Worm (Caenorhabditis elegans) whole organism, L2 larva: ENCODE measurements around the gene nfm-1.

Experiments used
- C34F6.9 ChIP-seq: fragments of 150-350 bp; optimal IDR thresholded peaks from 2 replicates; lab custom pipeline; 2014; ENCODE audit warnings: missing biosample characterization, missing genetic modification characterization
- F13H6.1 ChIP-seq: sonication (generic microtip); optimal IDR thresholded peaks from 2 replicates; lab custom pipeline; 2016; ENCODE audit warnings: missing genetic modification characterization, missing compliant biosample characterization
- R02D3.7 ChIP-seq: fragments of 150-350 bp; optimal IDR thresholded peaks from 2 replicates; lab custom pipeline; 2014; ENCODE audit warnings: missing biosample characterization, missing genetic modification characterization
- Y55F3AM.14 ChIP-seq: fragments of 200-800 bp; sonication (Bioruptor generic); optimal IDR thresholded peaks from 2 replicates; lab custom pipeline; 2018; ENCODE audit warnings: mild to moderate bottlenecking, missing genetic modification characterization, missing compliant biosample characterization
- ZK546.5 ChIP-seq: sonication (generic microtip); optimal IDR thresholded peaks from 2 replicates; lab custom pipeline; 2017; ENCODE audit warnings: missing biosample characterization, missing genetic modification characterization
- alr-1 ChIP-seq: fragments of 150-350 bp; optimal IDR thresholded peaks from 2 replicates; lab custom pipeline; 2014; ENCODE audit warnings: missing biosample characterization, missing genetic modification characterization
- aly-2 ChIP-seq: fragments of 150-350 bp; optimal IDR thresholded peaks from 2 replicates; lab custom pipeline; 2014; ENCODE audit warnings: missing biosample characterization, missing genetic modification characterization
- ama-1 ChIP-seq: fragments of 150-350 bp; optimal IDR thresholded peaks from 2 replicates; lab custom pipeline; 2018; ENCODE audit warnings: inconsistent platforms
- blmp-1 ChIP-seq: sonication (generic microtip); optimal IDR thresholded peaks from 2 replicates; lab custom pipeline; 2017; ENCODE audit warnings: missing genetic modification characterization, mild to moderate bottlenecking, missing compliant biosample characterization, antibody characterized with exemption, moderate library complexity; ENCODE audit not compliant: insufficient read depth
- ceh-16 ChIP-seq: fragments of 150-350 bp; optimal IDR thresholded peaks from 2 replicates; lab custom pipeline; 2014; ENCODE audit warnings: missing biosample characterization, missing genetic modification characterization
- ceh-82 ChIP-seq: fragments of 150-350 bp; optimal IDR thresholded peaks from 2 replicates; lab custom pipeline; 2014; ENCODE audit warnings: missing biosample characterization, missing genetic modification characterization
- crh-2 ChIP-seq: sonication (generic microtip); optimal IDR thresholded peaks from 2 replicates; lab custom pipeline; 2017; ENCODE audit warnings: missing biosample characterization, missing genetic modification characterization
- dmd-4 ChIP-seq: sonication (generic microtip); optimal IDR thresholded peaks from 2 replicates; lab custom pipeline; 2017; ENCODE audit warnings: missing biosample characterization, missing genetic modification characterization
- egl-27 ChIP-seq: sonication (generic microtip); optimal IDR thresholded peaks from 3 replicates; lab custom pipeline; 2017; ENCODE audit warnings: missing biosample characterization, missing genetic modification reagents, missing genetic modification characterization
- elt-1 ChIP-seq: fragments of 150-350 bp; optimal IDR thresholded peaks from 2 replicates; lab custom pipeline; 2014; ENCODE audit warnings: missing biosample characterization, missing genetic modification characterization
- elt-3 ChIP-seq: sonication (generic microtip); optimal IDR thresholded peaks from 2 replicates; lab custom pipeline; 2017; ENCODE audit warnings: missing biosample characterization, missing genetic modification characterization
- fos-1 ChIP-seq: fragments of 150-350 bp; optimal IDR thresholded peaks from 2 replicates; lab custom pipeline; 2014; ENCODE audit warnings: missing biosample characterization, missing genetic modification characterization
- gmeb-1 ChIP-seq: fragments of 150-350 bp; optimal IDR thresholded peaks from 2 replicates; lab custom pipeline; 2014; ENCODE audit warnings: missing biosample characterization, missing genetic modification characterization
- lin-11 ChIP-seq: fragments of 150-350 bp; sonication (generic microtip); optimal IDR thresholded peaks from 2 replicates; lab custom pipeline; 2014; ENCODE audit warnings: missing biosample characterization, missing genetic modification characterization, inconsistent platforms, mixed read lengths
- lin-13 ChIP-seq: fragments of 150-350 bp; optimal IDR thresholded peaks from 2 replicates; lab custom pipeline; 2014; ENCODE audit warnings: missing biosample characterization, missing genetic modification reagents, missing genetic modification characterization
- lin-39 ChIP-seq: fragments of 150-350 bp; optimal IDR thresholded peaks from 2 replicates; lab custom pipeline; 2014; ENCODE audit warnings: missing biosample characterization, missing genetic modification reagents, missing genetic modification characterization
- lsy-2 ChIP-seq, 2 experiments: fragments of 150-350 bp in 1 of 2; sonication (generic microtip) in 1 of 2; optimal IDR thresholded peaks; 2 replicates each; lab custom pipeline; 2014 to 2017; ENCODE audit warnings: missing biosample characterization in 2 of 2, missing genetic modification characterization in 2 of 2
- mab-5 ChIP-seq: fragments of 150-350 bp; optimal IDR thresholded peaks from 2 replicates; lab custom pipeline; 2014; ENCODE audit warnings: missing biosample characterization, missing genetic modification characterization
- mbf-1 ChIP-seq: sonication (generic microtip); optimal IDR thresholded peaks from 2 replicates; lab custom pipeline; 2017; ENCODE audit warnings: missing biosample characterization, missing genetic modification characterization
- mdl-1 ChIP-seq, 2 experiments: fragments of 150-350 bp in 1 of 2; sonication (generic microtip) in 1 of 2; optimal IDR thresholded peaks; 2 replicates each; lab custom pipeline; 2017; ENCODE audit warnings: missing biosample characterization in 2 of 2, missing genetic modification characterization in 2 of 2
- nhr-10 ChIP-seq: sonication (generic microtip); optimal IDR thresholded peaks from 2 replicates; lab custom pipeline; 2017; ENCODE audit warnings: missing biosample characterization, missing genetic modification characterization
- nhr-11 ChIP-seq: fragments of 150-350 bp; optimal IDR thresholded peaks from 2 replicates; lab custom pipeline; 2014; ENCODE audit warnings: missing biosample characterization, missing genetic modification characterization
- nhr-12 ChIP-seq: fragments of 150-350 bp; optimal IDR thresholded peaks from 2 replicates; lab custom pipeline; 2014; ENCODE audit warnings: missing biosample characterization, missing genetic modification characterization
- nhr-129 ChIP-seq: fragments of 150-350 bp; optimal IDR thresholded peaks from 2 replicates; lab custom pipeline; 2014; ENCODE audit warnings: missing biosample characterization, missing genetic modification characterization
- nhr-21 ChIP-seq: fragments of 150-350 bp; optimal IDR thresholded peaks from 2 replicates; lab custom pipeline; 2014; ENCODE audit warnings: missing biosample characterization, missing genetic modification characterization
- nhr-23 ChIP-seq: fragments of 150-350 bp; optimal IDR thresholded peaks from 2 replicates; lab custom pipeline; 2014; ENCODE audit warnings: missing biosample characterization, missing genetic modification reagents, missing genetic modification characterization
- nhr-237 ChIP-seq: fragments of 150-350 bp; optimal IDR thresholded peaks from 2 replicates; lab custom pipeline; 2014; ENCODE audit warnings: missing biosample characterization, missing genetic modification characterization
- nhr-25 ChIP-seq: fragments of 150-350 bp; sonication (generic microtip); optimal IDR thresholded peaks from 3 replicates; lab custom pipeline; 2014; ENCODE audit warnings: missing biosample characterization, missing genetic modification characterization
- nhr-6 ChIP-seq: fragments of 150-350 bp; optimal IDR thresholded peaks from 2 replicates; lab custom pipeline; 2014; ENCODE audit warnings: missing biosample characterization, missing genetic modification characterization
- nhr-77 ChIP-seq: fragments of 150-350 bp; optimal IDR thresholded peaks from 2 replicates; lab custom pipeline; 2014; ENCODE audit warnings: missing biosample characterization, missing genetic modification characterization
- peb-1 ChIP-seq: fragments of 150-350 bp; optimal IDR thresholded peaks from 2 replicates; lab custom pipeline; 2014; ENCODE audit warnings: missing biosample characterization, missing genetic modification characterization
- sem-4 ChIP-seq: fragments of 150-350 bp; optimal IDR thresholded peaks from 2 replicates; lab custom pipeline; 2014; ENCODE audit warnings: missing biosample characterization, missing genetic modification reagents, missing genetic modification characterization
- skn-1 ChIP-seq: sonication (generic microtip); optimal IDR thresholded peaks from 2 replicates; lab custom pipeline; 2017; ENCODE audit warnings: missing biosample characterization, missing genetic modification characterization
- sma-3 ChIP-seq: sonication (generic microtip); optimal IDR thresholded peaks from 2 replicates; lab custom pipeline; 2016; ENCODE audit warnings: missing genetic modification reagents, missing genetic modification characterization, missing compliant biosample characterization
- sma-9 ChIP-seq, 2 experiments: fragments of 150-350 bp in 1 of 2; sonication (generic microtip) in 1 of 2; optimal IDR thresholded peaks; 2 replicates each; lab custom pipeline; 2014 to 2016; ENCODE audit warnings: missing genetic modification characterization in 2 of 2, mild to moderate bottlenecking in 1 of 2, missing biosample characterization in 1 of 2, missing compliant biosample characterization in 1 of 2, missing genetic modification reagents in 1 of 2, moderate library complexity in 1 of 2
- snpc-4 ChIP-seq: fragments of 150-350 bp; optimal IDR thresholded peaks from 2 replicates; lab custom pipeline; 2014; ENCODE audit warnings: missing biosample characterization, missing genetic modification characterization
- unc-39 ChIP-seq: fragments of 150-350 bp; optimal IDR thresholded peaks from 2 replicates; lab custom pipeline; 2014; ENCODE audit warnings: missing biosample characterization, missing genetic modification characterization
- unc-55 ChIP-seq: fragments of 150-350 bp; sonication (generic microtip); optimal IDR thresholded peaks from 3 replicates; lab custom pipeline; 2014; ENCODE audit warnings: missing biosample characterization, missing genetic modification reagents, missing genetic modification characterization
- unc-62 ChIP-seq: fragments of 150-350 bp; optimal IDR thresholded peaks from 2 replicates; lab custom pipeline; 2014; ENCODE audit warnings: missing biosample characterization, missing genetic modification reagents, missing genetic modification characterization
- zag-1 ChIP-seq: fragments of 150-350 bp; optimal IDR thresholded peaks from 2 replicates; lab custom pipeline; 2014; ENCODE audit warnings: missing biosample characterization, missing genetic modification characterization
- ztf-1 ChIP-seq: fragments of 200-800 bp; sonication (Bioruptor generic); conservative IDR thresholded peaks from 2 replicates; pipeline ENCODE4 v1.3.6; 2022; ENCODE audit warnings: missing genetic modification characterization, missing compliant biosample characterization
- ztf-11 ChIP-seq: sonication (generic microtip); optimal IDR thresholded peaks from 2 replicates; lab custom pipeline; 2017; ENCODE audit warnings: missing biosample characterization, missing genetic modification characterization
- ztf-4 ChIP-seq: fragments of 150-350 bp; optimal IDR thresholded peaks from 2 replicates; lab custom pipeline; 2014; ENCODE audit warnings: missing biosample characterization, missing genetic modification characterization

The nfm-1 gene

ce11 chrIII:6158642-6159475 lies at the start of gene nfm-1:
nfm-1 (plus strand) TSS chrIII:6159453.
- TF ChIP-seq peb-1 (tag; lab: Kevin White, UChicago) (no peak), nhr-23 (no peak), unc-62 (GFP tag; lab: Kevin White, UChicago) (no peak), mab-5 (tag; lab: Kevin White, UChicago) (no peak), egl-27 (tag; lab: Kevin White, UChicago) (peak; percentile 15), sma-3 (GFP tag; lab: Kevin White, UChicago) (peak; percentile 56), sem-4 (tag; lab: Kevin White, UChicago) (no peak), blmp-1 (tag; lab: Kevin White, UChicago) (peak; percentile 18), elt-3 (no peak), sma-9 (GFP tag; optimal IDR thresholded peaks at IDR 0.05; lab: Kevin White, UChicago) (peak; percentile 64), sma-9 (tag; optimal IDR thresholded peaks at IDR 0.05; lab: Kevin White, UChicago) (no peak), nhr-77 (tag; lab: Kevin White, UChicago) (no peak), ztf-11 (no peak), lin-11 (tag; lab: Kevin White, UChicago) (peak; percentile 70), ama-1 (lab: Kevin White, UChicago) (no peak), elt-1 (no peak), unc-55 (peak; percentile 63), F13H6.1 (tag; lab: Kevin White, UChicago) (peak; percentile 52), nhr-6 (tag; lab: Kevin White, UChicago) (no peak), nhr-21 (tag; lab: Kevin White, UChicago) (peak; percentile 60), dmd-4 (tag; lab: Kevin White, UChicago) (no peak), mdl-1 (tag; optimal IDR thresholded peaks at IDR 0.05; lab: Kevin White, UChicago) (peak in 1 of 2 experiments; percentile 13), ztf-1 (GFP tag; lab: Robert Waterston, UW) (no peak), snpc-4 (tag; lab: Kevin White, UChicago) (peak; percentile 15), ztf-4 (tag; lab: Kevin White, UChicago) (peak; percentile 54), mbf-1 (peak; percentile 21), alr-1 (no peak), aly-2 (tag; lab: Kevin White, UChicago) (no peak), nhr-25 (tag; lab: Kevin White, UChicago) (peak; percentile 36), zag-1 (tag; lab: Kevin White, UChicago) (no peak), C34F6.9 (tag; lab: Kevin White, UChicago) (peak; percentile 41), ceh-16 (tag; lab: Kevin White, UChicago) (no peak), nhr-129 (peak; percentile 72), ceh-82 (tag; lab: Kevin White, UChicago) (no peak), nhr-237 (tag; lab: Kevin White, UChicago) (no peak), lin-39 (no peak), fos-1 (peak; percentile 95), gmeb-1 (tag; lab: Kevin White, UChicago) (peak; percentile 72), nhr-11 (tag; lab: Kevin White, UChicago) (peak; percentile 39), lin-13 (GFP tag; lab: Kevin White, UChicago) (peak; percentile 39), unc-39 (tag; lab: Kevin White, UChicago) (no peak), crh-2 (tag; lab: Kevin White, UChicago) (peak; percentile 47), ZK546.5 (tag; lab: Kevin White, UChicago) (no peak), Y55F3AM.14 (no peak), skn-1 (tag; lab: Kevin White, UChicago) (peak; percentile 68), lsy-2 (tag; optimal IDR thresholded peaks at IDR 0.05; lab: Kevin White, UChicago) (peak; percentile 57 to 68), nhr-12 (tag; lab: Kevin White, UChicago) (no peak), nhr-10 (tag; lab: Kevin White, UChicago) (peak; percentile 18), R02D3.7 (tag; lab: Kevin White, UChicago) (no peak)
